Fruit fly (Drosophila melanogaster): ENCODE measurements around the gene nocte.

The nocte gene

dm6 chrX:10460506-10461114 is 13.9 kb downstream of the nocte start, which contains the start of gene Neb-cGP (continued):
- no peak for TF ChIP-seq B-H1 (GFP tag; IDR thresholded peaks at IDR 0.05)
- peak; percentile 44; the same call in 1 of the 2 replicates for TF ChIP-seq ranshi (GFP tag; IDR thresholded peaks at IDR 0.05)
- TF ChIP-seq disco-r (GFP tag; optimal IDR thresholded peaks at IDR 0.05) = no peak
- peak; percentile 96 for TF ChIP-seq bbx (GFP tag; IDR thresholded peaks at IDR 0.05; ENCODE audit: partially characterized antibody)
- TF ChIP-seq CG17829 (tag; optimal IDR thresholded peaks at IDR 0.05) = peak; percentile 61
- no peak for TF ChIP-seq Atf-2 (GFP tag; optimal IDR thresholded peaks at IDR 0.05)
- peak; percentile 35 for TF ChIP-seq repo (GFP tag; optimal IDR thresholded peaks at IDR 0.05)
- TF ChIP-seq Optix (GFP tag; IDR thresholded peaks at IDR 0.05) = no peak
- TF ChIP-seq CG10959 (GFP tag; IDR thresholded peaks at IDR 0.05) = no peak
- TF ChIP-seq CG31388 (GFP tag; optimal IDR thresholded peaks at IDR 0.05) = no peak
- TF ChIP-seq CG16863 (GFP tag; optimal IDR thresholded peaks at IDR 0.05) = no peak
- TF ChIP-seq tup (GFP tag; optimal IDR thresholded peaks at IDR 0.05) = peak; percentile 25
- peak; percentile 39 for TF ChIP-seq Fer3 (tag; optimal IDR thresholded peaks at IDR 0.05)
- TF ChIP-seq CG14667 (GFP tag; IDR thresholded peaks at IDR 0.05) = 0 out of 2 replicates have a peak, but pooled peaks have one; percentile 19
- TF ChIP-seq CG31441 (GFP tag; IDR thresholded peaks at IDR 0.05) = peak; percentile 50
- TF ChIP-seq CG12104 (GFP tag; optimal IDR thresholded peaks at IDR 0.05) = no peak
- no peak for TF ChIP-seq ap (GFP tag; IDR thresholded peaks at IDR 0.05)
- peak; percentile 36 for TF ChIP-seq gfzf (GFP tag; optimal IDR thresholded peaks at IDR 0.05)
- peak; percentile 60 for TF ChIP-seq CG10654 (GFP tag; optimal IDR thresholded peaks at IDR 0.05)
- peak; percentile 46; the same call in 1 of the 2 replicates for TF ChIP-seq HLH3B (GFP tag; IDR thresholded peaks at IDR 0.05)
- TF ChIP-seq bcd (GFP tag; optimal IDR thresholded peaks at IDR 0.05) = peak; percentile 56
- peak; percentile 34 for TF ChIP-seq CG10147 (GFP tag; optimal IDR thresholded peaks at IDR 0.05)
- TF ChIP-seq Poxn (GFP tag; IDR thresholded peaks at IDR 0.05) = no peak
- TF ChIP-seq B-H2 (GFP tag; optimal IDR thresholded peaks at IDR 0.05) = peak; percentile 90
- TF ChIP-seq zen2 (GFP tag; IDR thresholded peaks at IDR 0.05; ENCODE audit: partially characterized antibody) = peak; percentile 82
- TF ChIP-seq az2 (GFP tag; optimal IDR thresholded peaks at IDR 0.05) = peak; percentile 27
- TF ChIP-seq HmgZ (tag; optimal IDR thresholded peaks at IDR 0.05) = peak; percentile 88
- TF ChIP-seq Eip74EF (GFP tag; optimal IDR thresholded peaks at IDR 0.05) = no peak
- TF ChIP-seq CG30431 (GFP tag; optimal IDR thresholded peaks at IDR 0.05) = peak; percentile 35
- peak; percentile 7 for TF ChIP-seq CG10462 (GFP tag; optimal IDR thresholded peaks at IDR 0.05)
- peak; percentile 28 for TF ChIP-seq scrt (GFP tag; optimal IDR thresholded peaks at IDR 0.05)
- TF ChIP-seq Antp (GFP tag; optimal IDR thresholded peaks at IDR 0.05) = peak; percentile 62
- TF ChIP-seq ewg (GFP tag; optimal IDR thresholded peaks at IDR 0.05) = no peak
- peak; percentile 54 for TF ChIP-seq CG10209 (GFP tag; optimal IDR thresholded peaks at IDR 0.05)
- TF ChIP-seq emc (GFP tag; optimal IDR thresholded peaks at IDR 0.05) = peak; percentile 8
- peak; percentile 37 for TF ChIP-seq slou (GFP tag; optimal IDR thresholded peaks at IDR 0.05)
- peak; percentile 43 for TF ChIP-seq pum (GFP tag; optimal IDR thresholded peaks at IDR 0.05)
- peak; percentile 46 for TF ChIP-seq CG13296 (GFP tag; optimal IDR thresholded peaks at IDR 0.05)
- TF ChIP-seq Ets97D (GFP tag; optimal IDR thresholded peaks at IDR 0.05) = peak; percentile 93
- TF ChIP-seq kay (GFP tag; optimal IDR thresholded peaks at IDR 0.05) = peak; percentile 19
- no peak for TF ChIP-seq yki (optimal IDR thresholded peaks at IDR 0.05)
- TF ChIP-seq CG17186 (GFP tag; optimal IDR thresholded peaks at IDR 0.05) = peak; percentile 58
- TF ChIP-seq CG7372 (GFP tag; IDR thresholded peaks at IDR 0.05) = no peak; the same call in 1 of the 2 replicates
- TF ChIP-seq Vsx1 (GFP tag; optimal IDR thresholded peaks at IDR 0.05) = no peak
- peak; percentile 69 for TF ChIP-seq CG7786 (GFP tag; optimal IDR thresholded peaks at IDR 0.05)
- TF ChIP-seq run (tag; optimal IDR thresholded peaks at IDR 0.05) = no peak
- peak; percentile 49 for TF ChIP-seq ERR (GFP tag; optimal IDR thresholded peaks at IDR 0.05)
- TF ChIP-seq Sox102F (GFP tag; optimal IDR thresholded peaks at IDR 0.05) = no peak
- no peak for TF ChIP-seq corto (GFP tag; optimal IDR thresholded peaks at IDR 0.05)
- peak; percentile 52 for TF ChIP-seq Fer2 (tag; optimal IDR thresholded peaks at IDR 0.05)
